Worm (Caenorhabditis elegans) whole organism, young adult: ENCODE data around the gene C04C3.9.
"Not testable (repeated sequence)": the region's sequence is repeated elsewhere in the genome, so short reads cannot be mapped to it uniquely, and the experiment has no call there.

Source experiments
- B0035.1 ChIP-seq: sonication (generic microtip); optimal IDR thresholded peaks from 2 replicates; lab custom pipeline; 2016; ENCODE audit warnings: missing genetic modification characterization, mild to moderate bottlenecking, missing compliant biosample characterization, missing genotype, missing genetic modification reagents
- B0336.3 ChIP-seq: fragments of 200-800 bp; sonication (Bioruptor generic); IDR thresholded peaks from 2 replicates; pipeline ENCODE4 v1.3.6; 2022; ENCODE audit warnings: missing genetic modification characterization, missing compliant biosample characterization
- D2030.7 ChIP-seq: fragments of 200-800 bp; sonication (Bioruptor generic); IDR thresholded peaks from 2 replicates; pipeline ENCODE4 v1.3.6; 2022; ENCODE audit warnings: missing genetic modification reagents, missing genetic modification characterization, missing compliant biosample characterization
- F22D6.2 ChIP-seq: sonication (generic microtip); optimal IDR thresholded peaks from 2 replicates; lab custom pipeline; 2016; ENCODE audit warnings: mild to moderate bottlenecking, missing genetic modification characterization, missing compliant biosample characterization
- F33H1.4 ChIP-seq: fragments of 200-800 bp; sonication (Bioruptor generic); IDR thresholded peaks from 2 replicates; pipeline ENCODE4 v1.3.6; 2022; ENCODE audit warnings: missing genetic modification reagents, missing genetic modification characterization, missing compliant biosample characterization
- F49E8.2 ChIP-seq: sonication (generic microtip); optimal IDR thresholded peaks from 3 replicates; lab custom pipeline; 2017; ENCODE audit warnings: missing genetic modification characterization, mild to moderate bottlenecking, missing compliant biosample characterization, antibody characterized with exemption, moderate library complexity; ENCODE audit not compliant: insufficient read depth
- T07F8.4 ChIP-seq: sonication (generic microtip); optimal IDR thresholded peaks from 2 replicates; lab custom pipeline; 2016; ENCODE audit warnings: mild to moderate bottlenecking, missing genetic modification characterization, moderate library complexity, missing compliant biosample characterization
- Y53G8AR.9 ChIP-seq: fragments of 200-800 bp; sonication (Bioruptor generic); conservative IDR thresholded peaks from 2 replicates; pipeline ENCODE4 v1.3.6; 2022; ENCODE audit warnings: missing genetic modification reagents, missing genetic modification characterization, missing compliant biosample characterization
- ama-1 ChIP-seq, 3 experiments: fragments of 150-350 bp in 1 of 3; sonication (generic microtip) in 2 of 3; optimal IDR thresholded peaks; 2 replicates each; lab custom pipeline; 2014 to 2018; ENCODE audit warnings: missing biosample characterization in 2 of 3, missing genetic modification characterization in 2 of 3, missing genetic modification reagents in 2 of 3
- athp-1 ChIP-seq: sonication (generic microtip); optimal IDR thresholded peaks from 2 replicates; lab custom pipeline; 2017; ENCODE audit warnings: mild to moderate bottlenecking, missing genetic modification characterization, missing compliant biosample characterization
- attf-5 ChIP-seq: fragments of 200-800 bp; sonication (Bioruptor generic); optimal IDR thresholded peaks from 2 replicates; lab custom pipeline; 2018; ENCODE audit warnings: mild to moderate bottlenecking, missing genetic modification characterization, missing compliant biosample characterization
- attf-6 ChIP-seq: fragments of 200-800 bp; sonication (Bioruptor generic); IDR thresholded peaks from 2 replicates; pipeline ENCODE4 v1.3.6; 2022; ENCODE audit warnings: missing genetic modification reagents, missing genetic modification characterization, missing compliant biosample characterization
- bed-2 ChIP-seq: fragments of 200-800 bp; sonication (Bioruptor generic); IDR thresholded peaks from 2 replicates; pipeline ENCODE4 v1.3.6; 2022; ENCODE audit warnings: missing genetic modification reagents, missing genetic modification characterization, missing compliant biosample characterization
- cebp-1 ChIP-seq, 2 experiments: fragments of 200-800 bp in 1 of 2; sonication (Bioruptor generic) in 1 of 2; sonication (generic microtip) in 1 of 2; IDR thresholded peaks in 1 of 2; optimal IDR thresholded peaks in 1 of 2; 2 replicates each; pipeline versions ENCODE4 v1.3.6 to Lab custom; 2017 to 2022; ENCODE audit warnings: missing compliant biosample characterization in 2 of 2, missing genetic modification characterization in 2 of 2, mild to moderate bottlenecking in 1 of 2, missing genetic modification reagents in 1 of 2, moderate library complexity in 1 of 2
- chd-7 ChIP-seq: sonication (generic microtip); optimal IDR thresholded peaks from 2 replicates; lab custom pipeline; 2016; ENCODE audit warnings: mild to moderate bottlenecking, missing genetic modification characterization, moderate library complexity, missing compliant biosample characterization
- dox-1 ChIP-seq: fragments of 200-800 bp; sonication (Bioruptor generic); IDR thresholded peaks from 2 replicates; pipeline ENCODE4 v1.3.6; 2022; ENCODE audit warnings: missing genetic modification reagents, missing genetic modification characterization, missing compliant biosample characterization
- dpff-1 ChIP-seq: sonication (generic microtip); optimal IDR thresholded peaks from 2 replicates; lab custom pipeline; 2017; ENCODE audit warnings: mild to moderate bottlenecking, missing genetic modification characterization, missing compliant biosample characterization
- ekl-4 ChIP-seq: fragments of 200-800 bp; sonication (Bioruptor generic); IDR thresholded peaks from 2 replicates; pipeline ENCODE4 v1.3.6; 2022; ENCODE audit warnings: missing genetic modification reagents, missing genetic modification characterization, missing compliant biosample characterization
- fkh-3 ChIP-seq: sonication (generic microtip); optimal IDR thresholded peaks from 2 replicates; lab custom pipeline; 2016; ENCODE audit warnings: mild to moderate bottlenecking, missing genetic modification characterization, missing compliant biosample characterization
- gei-17 ChIP-seq: fragments of 200-800 bp; sonication (Bioruptor generic); optimal IDR thresholded peaks from 2 replicates; lab custom pipeline; 2018; ENCODE audit warnings: mild to moderate bottlenecking, missing genetic modification characterization, missing compliant biosample characterization
- him-1 ChIP-seq: sonication (generic microtip); optimal IDR thresholded peaks from 2 replicates; lab custom pipeline; 2016; ENCODE audit warnings: missing genotype, missing genetic modification reagents, missing genetic modification characterization, missing compliant biosample characterization
- hlh-12 ChIP-seq: sonication (generic microtip); optimal IDR thresholded peaks from 2 replicates; lab custom pipeline; 2016; ENCODE audit warnings: missing genetic modification characterization, missing compliant biosample characterization
- hmg-1.2 ChIP-seq: fragments of 200-800 bp; sonication (Bioruptor generic); IDR thresholded peaks from 2 replicates; pipeline ENCODE4 v1.3.6; 2022; ENCODE audit warnings: missing genetic modification reagents, missing genetic modification characterization, missing compliant biosample characterization
- let-607 ChIP-seq, 2 experiments: fragments of 200-800 bp in 1 of 2; sonication (Bioruptor generic) in 1 of 2; sonication (generic microtip) in 1 of 2; optimal IDR thresholded peaks; 2 replicates each; lab custom pipeline; 2016 to 2018; ENCODE audit warnings: mild to moderate bottlenecking in 2 of 2, missing compliant biosample characterization in 2 of 2, missing genetic modification characterization in 2 of 2, moderate library complexity in 2 of 2, missing genotype in 1 of 2
- lin-40 ChIP-seq: sonication (generic microtip); optimal IDR thresholded peaks from 2 replicates; lab custom pipeline; 2016; ENCODE audit warnings: missing genetic modification characterization, mild to moderate bottlenecking, missing compliant biosample characterization, missing genotype, missing genetic modification reagents
- lir-1 ChIP-seq: fragments of 200-800 bp; sonication (Bioruptor generic); conservative IDR thresholded peaks from 2 replicates; pipeline ENCODE4 v1.3.6; 2022; ENCODE audit warnings: missing genetic modification reagents, missing genetic modification characterization, missing compliant biosample characterization
- madf-10 ChIP-seq: sonication (generic microtip); optimal IDR thresholded peaks from 2 replicates; lab custom pipeline; 2016; ENCODE audit warnings: mild to moderate bottlenecking, missing genetic modification characterization, missing compliant biosample characterization
- madf-6 ChIP-seq: fragments of 200-800 bp; sonication (Bioruptor generic); IDR thresholded peaks from 2 replicates; pipeline ENCODE4 v1.3.6; 2022; ENCODE audit warnings: missing genetic modification reagents, missing genetic modification characterization, missing compliant biosample characterization
- pbrm-1 ChIP-seq: fragments of 200-800 bp; sonication (Bioruptor generic); IDR thresholded peaks from 2 replicates; pipeline ENCODE4 v1.3.6; 2022; ENCODE audit warnings: missing genetic modification reagents, missing genetic modification characterization, missing compliant biosample characterization
- sdz-38 ChIP-seq: sonication (generic microtip); optimal IDR thresholded peaks from 2 replicates; lab custom pipeline; 2016; ENCODE audit warnings: missing genotype, missing genetic modification characterization, missing compliant biosample characterization
- snpc-1.1 ChIP-seq: sonication (generic microtip); optimal IDR thresholded peaks from 2 replicates; lab custom pipeline; 2017; ENCODE audit warnings: missing genetic modification characterization, mild to moderate bottlenecking, missing compliant biosample characterization, antibody characterized with exemption, moderate library complexity, missing genotype, missing genetic modification reagents; ENCODE audit not compliant: insufficient read depth
- snpc-1.3 ChIP-seq: sonication (generic microtip); optimal IDR thresholded peaks from 2 replicates; lab custom pipeline; 2017; ENCODE audit warnings: missing genetic modification characterization, mild to moderate bottlenecking, missing compliant biosample characterization, antibody characterized with exemption, moderate library complexity, missing genotype, missing genetic modification reagents; ENCODE audit not compliant: insufficient read depth
- snpc-3.4 ChIP-seq: sonication (generic microtip); optimal IDR thresholded peaks from 2 replicates; lab custom pipeline; 2017; ENCODE audit warnings: missing genetic modification characterization, mild to moderate bottlenecking, missing compliant biosample characterization, antibody characterized with exemption, moderate library complexity, missing genotype, missing genetic modification reagents
- somi-1 ChIP-seq: fragments of 200-800 bp; sonication (Bioruptor generic); optimal IDR thresholded peaks from 2 replicates; lab custom pipeline; 2018; ENCODE audit warnings: mild to moderate bottlenecking, missing genetic modification characterization, missing compliant biosample characterization
- sptf-2 ChIP-seq: fragments of 200-800 bp; sonication (Bioruptor generic); optimal IDR thresholded peaks from 2 replicates; lab custom pipeline; 2018; ENCODE audit warnings: mild to moderate bottlenecking, missing genetic modification characterization, missing compliant biosample characterization
- tlf-1 ChIP-seq: fragments of 200-800 bp; sonication (Bioruptor generic); optimal IDR thresholded peaks from 2 replicates; lab custom pipeline; 2018; ENCODE audit warnings: mild to moderate bottlenecking, missing genetic modification characterization, missing compliant biosample characterization
- zfh-2 ChIP-seq: fragments of 200-800 bp; sonication (Bioruptor generic); conservative IDR thresholded peaks from 2 replicates; pipeline ENCODE4 v1.3.6; 2022; ENCODE audit warnings: missing genetic modification reagents, missing genetic modification characterization, missing compliant biosample characterization
- ztf-25 ChIP-seq: fragments of 200-800 bp; sonication (Bioruptor generic); IDR thresholded peaks from 2 replicates; pipeline ENCODE4 v1.3.6; 2022; ENCODE audit warnings: missing genetic modification reagents, missing genetic modification characterization, missing compliant biosample characterization
- ztf-6 ChIP-seq: fragments of 200-800 bp; sonication (Bioruptor generic); IDR thresholded peaks from 2 replicates; pipeline ENCODE4 v1.3.6; 2022; ENCODE audit warnings: missing genetic modification reagents, missing genetic modification characterization, missing compliant biosample characterization

C04C3.9 gene

DNA sequence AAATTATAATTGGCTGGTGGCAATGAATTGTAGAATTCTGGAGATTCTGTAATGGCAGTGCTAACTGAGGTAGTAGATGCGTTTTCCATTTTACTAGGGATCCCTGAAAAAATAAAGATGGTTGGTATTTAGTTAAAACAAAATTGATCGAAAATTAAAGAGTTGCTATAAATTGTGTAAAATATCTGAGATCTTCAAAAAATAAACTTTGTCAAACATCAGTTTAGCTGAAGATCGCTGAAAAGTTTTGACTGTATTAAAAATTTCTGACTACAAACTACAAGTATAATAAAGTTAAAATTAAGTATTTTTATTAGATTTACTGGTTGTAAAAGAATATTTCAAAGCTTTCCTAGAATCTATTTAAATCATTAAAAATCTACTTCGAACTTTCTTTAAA, 38.3 kb downstream of the C04C3.9 start, which contains the start of gene B0546.5:
Gene B0546.5 (minus strand): TSS at position 101 of the 400 bp plus-strand sequence.
- TF ChIP-seq D2030.7 (GFP tag; lab: Robert Waterston, UW); attf-6 (GFP tag; lab: Robert Waterston, UW); fkh-3 (tag; lab: Kevin White, UChicago): not testable (repeated sequence)
- TF ChIP-seq, all 124 proteins: peak for 0; not testable (repeated sequence) for 124

ce11 chrIV:3386504-3387290, 41.6 kb downstream of the C04C3.9 start:
- TF ChIP-seq cebp-1 (GFP tag; IDR thresholded peaks at IDR 0.05; lab: Robert Waterston, UW) (no peak), cebp-1 (tag; optimal IDR thresholded peaks at IDR 0.05; lab: Kevin White, UChicago) (no peak), zfh-2 (no peak), tlf-1 (GFP tag; lab: Kevin White, UChicago) (peak; percentile 4), bed-2 (no peak), somi-1 (GFP tag; lab: Kevin White, UChicago) (no peak), pbrm-1 (GFP tag; lab: Robert Waterston, UW) (no peak), Y53G8AR.9 (GFP tag; lab: Robert Waterston, UW) (no peak), B0336.3 (GFP tag; lab: Robert Waterston, UW) (peak; percentile 45; the same call in 1 of the 2 replicates), sptf-2 (GFP tag; lab: Kevin White, UChicago) (no peak), F33H1.4 (GFP tag; lab: Robert Waterston, UW) (no peak), him-1 (tag; lab: Kevin White, UChicago) (no peak), ama-1 (optimal IDR thresholded peaks at IDR 0.05; lab: Kevin White, UChicago) (no peak), ama-1 (GFP tag; optimal IDR thresholded peaks at IDR 0.05; lab: Kevin White, UChicago) (peak in 1 of 2 experiments; percentile 47), snpc-1.1 (tag; lab: Kevin White, UChicago) (no peak), sdz-38 (no peak), dox-1 (GFP tag; lab: Robert Waterston, UW) (no peak), F49E8.2 (tag; lab: Kevin White, UChicago) (no peak), ztf-25 (GFP tag; lab: Robert Waterston, UW) (no peak), let-607 (tag; optimal IDR thresholded peaks at IDR 0.05; lab: Kevin White, UChicago) (peak in 1 of 2 experiments; percentile 13)

- peak; percentile 12 for TF ChIP-seq lin-40
- no peak for TF ChIP-seq snpc-1.3
- TF ChIP-seq F33H1.4 (GFP tag; lab: Robert Waterston, UW), result peak; percentile 24; the same call in 1 of the 2 replicates
- TF ChIP-seq hmg-1.2 (GFP tag; lab: Robert Waterston, UW), result peak; percentile 41
- no peak for TF ChIP-seq F22D6.2
- TF ChIP-seq chd-7 (tag; lab: Kevin White, UChicago), result no peak
- TF ChIP-seq dpff-1, result no peak
- TF ChIP-seq hlh-12 (tag; lab: Kevin White, UChicago), result no peak
- no peak for TF ChIP-seq madf-6
- TF ChIP-seq attf-5 (GFP tag; lab: Kevin White, UChicago), result peak; percentile 51
- peak; percentile 56; the same call in 1 of the 2 replicates for TF ChIP-seq pbrm-1 (GFP tag; lab: Robert Waterston, UW)
- no peak for TF ChIP-seq athp-1 (tag; lab: Kevin White, UChicago)
- no peak for TF ChIP-seq gei-17
- TF ChIP-seq T07F8.4 (tag; lab: Kevin White, UChicago), result no peak
- TF ChIP-seq lir-1, result no peak
- TF ChIP-seq madf-10 (tag; lab: Kevin White, UChicago), result no peak
- 0 out of 2 replicates have a peak, but pooled peaks have one; percentile 23 for TF ChIP-seq ekl-4 (GFP tag; lab: Robert Waterston, UW)
- no peak for TF ChIP-seq B0035.1
- no peak for TF ChIP-seq cebp-1 (GFP tag; IDR thresholded peaks at IDR 0.05; lab: Robert Waterston, UW)
- peak; percentile 41 for TF ChIP-seq cebp-1 (tag; optimal IDR thresholded peaks at IDR 0.05; lab: Kevin White, UChicago)
- no peak for TF ChIP-seq snpc-3.4 (tag; lab: Kevin White, UChicago)
- no peak for TF ChIP-seq ztf-6 (GFP tag; lab: Robert Waterston, UW)
Observed at ce11 chrIV:3385337-3386215, 42.8 kb downstream of the C04C3.9 start, which contains the start of gene mai-2. TSS of gene mai-2 (plus strand) at chrIV:3385910.
